Fruit fly (Drosophila melanogaster) Kc167 (cell line): ENCODE results near the gene H15.

ENCODE experiments used
- Myc ChIP-seq: fragments of >200 bp; optimal IDR thresholded peaks from 2 replicates; lab custom pipeline; 2017; ENCODE audit warnings: missing external identifiers
- Sin3A ChIP-seq: fragments of >200 bp; optimal IDR thresholded peaks from 2 replicates; lab custom pipeline; 2018; ENCODE audit warnings: missing external identifiers
- h ChIP-seq: fragments of >200 bp; optimal IDR thresholded peaks from 3 replicates; lab custom pipeline; 2018; ENCODE audit warnings: missing external identifiers
- insv ChIP-seq: fragments of >200 bp; optimal IDR thresholded peaks from 3 replicates; lab custom pipeline; 2018; ENCODE audit warnings: missing external identifiers
- psq ChIP-seq: fragments of >200 bp; optimal IDR thresholded peaks from 2 replicates; lab custom pipeline; 2017; ENCODE audit warnings: missing external identifiers
- ttk ChIP-seq: sonication (Bioruptor generic); optimal IDR thresholded peaks from 2 replicates; lab custom pipeline; 2017; ENCODE audit warnings: missing external identifiers

H15 gene

DNA sequence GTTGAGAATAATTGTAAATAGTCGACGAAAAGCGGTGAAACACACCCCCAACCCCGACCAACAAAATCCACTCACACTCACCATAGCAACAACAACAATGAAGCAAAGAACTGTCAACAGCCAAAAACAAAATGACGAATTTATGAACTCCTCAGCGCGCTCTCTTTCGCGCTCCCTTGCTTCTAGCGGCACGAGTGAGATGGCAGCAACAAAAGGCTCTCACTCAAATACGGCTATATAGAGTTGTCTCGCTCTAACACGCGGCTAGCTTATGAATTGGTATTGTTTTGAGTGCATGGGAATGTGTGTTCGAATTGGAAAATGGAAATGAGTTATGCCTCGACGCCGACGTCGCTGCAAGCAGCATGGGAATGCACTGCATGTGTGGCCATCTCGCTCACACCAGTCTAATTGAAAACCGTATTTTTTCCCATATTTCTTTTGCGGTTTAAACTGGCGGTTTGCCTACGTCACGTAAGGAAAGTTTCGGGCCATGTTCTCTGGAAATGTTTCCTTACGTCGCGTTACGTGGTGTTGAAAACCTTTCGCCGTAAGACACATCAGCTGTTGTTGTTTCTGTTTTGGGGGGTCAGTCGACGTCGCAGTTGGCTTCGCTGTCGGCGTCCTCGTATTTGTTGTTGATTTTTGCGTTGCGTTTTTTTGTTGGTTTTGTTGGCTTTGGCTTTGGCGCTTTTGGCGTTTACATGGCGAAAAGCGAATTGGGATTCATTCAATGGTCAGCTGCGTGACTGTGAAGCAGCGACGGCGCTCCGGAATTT lies at the start of gene H15:
TSS of gene H15 (plus strand) at position 729 of the 779 bp plus-strand sequence.
- TF ChIP-seq Myc (lab: Kevin White, UChicago) (no peak), insv (lab: Kevin White, UChicago) (no peak), ttk (no peak), psq (lab: Kevin White, UChicago) (no peak), Sin3A (no peak), h (lab: Kevin White, UChicago) (no peak)

- TF ChIP-seq Sin3A (no peak), Myc (lab: Kevin White, UChicago) (no peak), h (lab: Kevin White, UChicago) (no peak), psq (lab: Kevin White, UChicago) (no peak), ttk (no peak), insv (lab: Kevin White, UChicago) (no peak)
Observed at dm6 chr2L:5362351-5362750, 41.7 kb upstream of the H15 start.

DNA sequence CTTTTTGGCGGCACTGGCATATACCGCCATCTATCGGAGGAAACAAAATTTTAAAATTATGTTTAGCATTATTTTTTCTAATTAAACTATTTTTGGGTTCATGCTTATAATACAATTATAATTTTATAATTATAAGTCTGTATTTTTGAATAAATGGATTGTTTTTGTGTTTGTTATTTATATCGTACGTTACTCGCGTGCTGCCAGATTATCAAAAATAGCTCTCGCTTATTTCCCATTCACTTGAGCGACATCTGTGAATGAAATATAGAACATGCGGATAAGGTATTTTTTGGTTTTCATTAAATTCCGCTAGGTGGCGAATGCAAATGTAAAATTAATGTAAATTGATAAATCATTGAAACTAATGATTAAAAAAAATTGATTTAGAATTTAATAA lies 38.2 kb upstream of the H15 start:
- no peak for TF ChIP-seq psq (lab: Kevin White, UChicago)
- no peak for TF ChIP-seq Sin3A
- TF ChIP-seq ttk: no peak
- no peak for TF ChIP-seq h (lab: Kevin White, UChicago)
- TF ChIP-seq insv (lab: Kevin White, UChicago): no peak
- no peak for TF ChIP-seq Myc (lab: Kevin White, UChicago)

DNA sequence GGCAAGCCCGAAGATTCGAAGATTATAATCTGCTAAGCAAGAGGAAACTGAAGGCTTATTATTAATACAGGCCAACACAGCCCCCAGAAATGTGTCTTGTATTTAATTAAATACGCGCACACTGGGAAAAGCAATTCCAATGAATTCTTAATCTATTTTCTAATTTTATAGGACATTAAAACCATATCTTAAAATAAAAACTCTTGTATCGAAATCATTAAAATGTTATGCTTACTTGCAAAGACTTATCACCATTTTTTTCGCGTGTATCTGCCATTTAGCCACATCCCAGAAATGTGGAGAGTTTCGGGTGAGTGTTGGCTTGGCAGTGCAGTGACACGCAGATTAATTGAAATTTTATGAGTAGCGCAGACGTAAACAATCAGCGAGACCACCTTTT lies 36.1 kb upstream of the H15 start:
- no peak for TF ChIP-seq ttk
- TF ChIP-seq Sin3A: no peak
- no peak for TF ChIP-seq psq (lab: Kevin White, UChicago)
- TF ChIP-seq Myc (lab: Kevin White, UChicago): no peak

- TF ChIP-seq ttk (no peak), insv (lab: Kevin White, UChicago) (no peak), h (lab: Kevin White, UChicago) (no peak), psq (lab: Kevin White, UChicago) (no peak), Myc (lab: Kevin White, UChicago) (no peak), Sin3A (no peak)
Observed at dm6 chr2L:5372552-5372951, 31.5 kb upstream of the H15 start.

- TF ChIP-seq Myc (lab: Kevin White, UChicago) (no peak), Sin3A (no peak), h (lab: Kevin White, UChicago) (no peak), psq (lab: Kevin White, UChicago) (no peak)
Observed at dm6 chr2L:5374216-5374615, 29.9 kb upstream of the H15 start.

dm6 chr2L:5374989-5375388 lies 29.1 kb upstream of the H15 start:
- TF ChIP-seq psq (lab: Kevin White, UChicago): no peak
- TF ChIP-seq Sin3A: no peak
- TF ChIP-seq Myc (lab: Kevin White, UChicago): no peak
- TF ChIP-seq h (lab: Kevin White, UChicago): no peak

DNA sequence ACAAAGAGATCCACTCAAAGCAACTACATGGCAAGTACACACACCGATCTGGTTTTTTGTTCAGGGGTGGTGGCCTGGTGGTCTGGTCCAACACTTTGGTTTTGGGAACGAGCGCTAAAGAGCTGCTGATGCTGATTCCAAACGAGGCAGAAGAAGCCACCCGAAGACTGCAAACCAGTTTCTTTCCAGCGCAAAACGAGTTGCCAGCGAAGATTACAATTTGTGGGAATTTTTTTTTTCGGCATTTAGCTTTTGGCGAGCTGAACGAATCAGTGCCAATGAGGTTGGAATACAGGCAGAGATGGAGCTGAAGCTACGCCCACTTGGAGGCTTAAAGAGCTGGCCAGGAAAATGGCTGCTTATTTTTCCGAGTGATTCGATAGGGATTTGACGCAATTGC lies 27.6 kb upstream of the H15 start:
- TF ChIP-seq h (lab: Kevin White, UChicago) (no peak), Sin3A (no peak), ttk (no peak), insv (lab: Kevin White, UChicago) (no peak), psq (lab: Kevin White, UChicago) (no peak), Myc (lab: Kevin White, UChicago) (no peak)

DNA sequence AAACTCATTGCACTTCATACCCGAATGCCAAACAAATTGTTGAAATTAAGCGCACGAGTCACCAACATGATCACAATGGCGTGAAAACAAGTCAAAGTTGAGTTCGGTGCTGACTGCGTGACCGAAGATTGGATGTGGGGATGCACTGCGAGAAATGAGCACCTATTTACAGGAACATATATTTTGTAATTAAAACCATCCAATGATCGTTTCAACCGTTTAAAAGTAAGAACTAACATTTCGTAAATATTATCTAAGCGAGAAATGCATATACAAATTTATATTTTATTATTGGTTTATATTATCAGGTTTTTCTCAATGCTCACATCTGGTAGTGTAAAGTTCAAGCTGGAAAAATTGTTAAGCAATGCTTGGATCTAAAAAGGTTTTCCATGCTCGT lies 25.3 kb upstream of the H15 start:
- TF ChIP-seq psq (lab: Kevin White, UChicago) (no peak), insv (lab: Kevin White, UChicago) (no peak), Myc (lab: Kevin White, UChicago) (no peak), h (lab: Kevin White, UChicago) (no peak), Sin3A (no peak), ttk (no peak)

DNA sequence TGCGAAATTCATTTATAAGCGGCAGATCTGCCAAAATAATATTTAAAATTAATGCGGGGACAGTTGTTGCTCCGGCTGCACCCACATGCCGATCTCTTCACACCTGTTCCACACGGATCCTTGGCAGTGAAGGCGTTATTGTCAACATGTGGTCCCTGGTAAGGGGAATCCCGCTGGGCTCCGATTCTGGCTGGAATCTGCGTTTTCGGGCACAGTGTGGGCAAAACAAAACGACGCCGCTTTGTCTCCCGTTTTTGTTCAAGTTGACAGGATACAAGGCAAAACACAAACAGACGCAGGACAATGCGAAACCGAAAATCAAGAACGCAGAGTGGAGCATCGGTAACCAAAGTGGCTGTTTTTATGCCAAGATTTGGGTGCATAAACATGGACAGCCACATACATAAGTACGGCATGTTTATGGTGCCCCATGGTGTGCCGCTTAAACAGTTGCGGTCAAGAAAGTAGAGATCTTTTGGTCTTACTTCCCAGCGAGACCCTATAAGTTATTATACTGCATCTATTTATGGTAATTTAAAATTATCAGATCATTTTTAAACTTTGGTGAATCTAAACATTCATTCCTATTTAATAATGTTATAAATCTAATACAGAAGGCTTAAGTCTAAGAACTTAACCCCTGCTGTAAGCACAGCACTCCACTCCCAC lies 22.6 kb upstream of the H15 start:
- TF ChIP-seq Myc (lab: Kevin White, UChicago) (no peak), Sin3A (no peak), psq (lab: Kevin White, UChicago) (no peak), ttk (no peak), insv (lab: Kevin White, UChicago) (no peak), h (lab: Kevin White, UChicago) (no peak)

dm6 chr2L:5386261-5386660 lies 17.8 kb upstream of the H15 start:
- no peak for TF ChIP-seq psq (lab: Kevin White, UChicago)
- no peak for TF ChIP-seq insv (lab: Kevin White, UChicago)
- TF ChIP-seq ttk: no peak
- TF ChIP-seq h (lab: Kevin White, UChicago): no peak
- TF ChIP-seq Myc (lab: Kevin White, UChicago): no peak

DNA sequence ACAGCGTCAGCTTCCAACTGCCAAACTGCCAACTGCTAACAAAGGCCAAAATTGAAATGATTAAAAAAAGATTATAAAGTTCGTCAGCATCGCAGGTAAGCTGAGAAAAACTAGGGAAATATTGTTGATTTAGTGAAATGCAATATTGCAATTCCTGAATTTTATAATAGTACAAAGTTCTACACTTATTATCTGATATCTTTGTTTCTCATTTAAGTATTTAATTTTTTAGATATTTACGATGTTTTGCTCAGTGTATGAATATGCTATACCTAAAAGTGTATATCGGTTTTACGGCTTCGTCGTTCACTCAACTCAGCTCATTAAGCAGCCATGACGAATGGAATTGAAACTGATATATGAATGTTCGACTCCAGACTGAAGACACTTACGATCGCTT lies 10.7 kb upstream of the H15 start:
- TF ChIP-seq Sin3A (no peak), Myc (lab: Kevin White, UChicago) (no peak)

DNA sequence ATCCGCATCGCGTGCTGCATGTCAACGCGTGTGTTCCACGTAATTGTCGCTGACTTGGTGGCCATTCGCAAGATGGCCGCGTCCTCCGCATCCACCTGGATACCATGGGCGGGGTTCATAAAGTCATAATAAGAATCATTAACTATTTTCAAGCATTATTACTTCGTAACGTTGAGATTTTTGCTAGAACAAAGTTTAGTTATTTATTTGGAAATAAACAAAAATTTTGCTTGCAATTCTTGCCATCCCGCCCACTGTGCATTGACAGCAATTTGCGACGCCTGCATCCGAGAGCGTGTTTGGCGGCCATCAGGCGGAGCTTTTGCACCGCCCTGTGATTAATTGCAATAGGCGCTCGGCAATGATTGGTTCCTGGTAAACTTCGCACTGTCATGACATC lies 5.7 kb upstream of the H15 start:
- no peak for TF ChIP-seq Myc (lab: Kevin White, UChicago)
- TF ChIP-seq ttk: no peak
- TF ChIP-seq insv (lab: Kevin White, UChicago): no peak
- TF ChIP-seq Sin3A: no peak
- no peak for TF ChIP-seq psq (lab: Kevin White, UChicago)
